Worm (Caenorhabditis elegans) whole organism, young adult: ENCODE measurements around the gene mrps-10.
A peak's percentile ranks its signal among the peaks of the same experiment; 100 is the strongest.

Experiments used
- B0019.2 ChIP-seq: fragments of 200-800 bp; sonication (Bioruptor generic); conservative IDR thresholded peaks from 2 replicates; pipeline ENCODE4 v1.3.6; 2022; ENCODE audit warnings: missing genetic modification reagents, missing genetic modification characterization, missing compliant biosample characterization
- B0035.1 ChIP-seq: sonication (generic microtip); optimal IDR thresholded peaks from 2 replicates; lab custom pipeline; 2016; ENCODE audit warnings: missing genetic modification characterization, mild to moderate bottlenecking, missing compliant biosample characterization, missing genotype, missing genetic modification reagents
- C06A6.2 ChIP-seq: fragments of 200-800 bp; sonication (Bioruptor generic); conservative IDR thresholded peaks from 2 replicates; pipeline ENCODE4 v1.3.6; 2022; ENCODE audit warnings: missing genetic modification characterization, missing compliant biosample characterization
- D2030.7 ChIP-seq: fragments of 200-800 bp; sonication (Bioruptor generic); IDR thresholded peaks from 2 replicates; pipeline ENCODE4 v1.3.6; 2022; ENCODE audit warnings: missing genetic modification reagents, missing genetic modification characterization, missing compliant biosample characterization
- F22D6.2 ChIP-seq: sonication (generic microtip); optimal IDR thresholded peaks from 2 replicates; lab custom pipeline; 2016; ENCODE audit warnings: mild to moderate bottlenecking, missing genetic modification characterization, missing compliant biosample characterization
- F39B2.1 ChIP-seq: fragments of 200-800 bp; sonication (Bioruptor generic); IDR thresholded peaks from 2 replicates; pipeline ENCODE4 v1.3.6; 2022; ENCODE audit warnings: missing genetic modification reagents, missing genetic modification characterization, missing compliant biosample characterization
- F49E8.2 ChIP-seq: sonication (generic microtip); optimal IDR thresholded peaks from 3 replicates; lab custom pipeline; 2017; ENCODE audit warnings: missing genetic modification characterization, mild to moderate bottlenecking, missing compliant biosample characterization, antibody characterized with exemption, moderate library complexity; ENCODE audit not compliant: insufficient read depth
- F57A8.1 ChIP-seq: fragments of 200-800 bp; sonication (Bioruptor generic); optimal IDR thresholded peaks from 2 replicates; lab custom pipeline; 2018; ENCODE audit warnings: mild to moderate bottlenecking, missing genetic modification characterization, moderate library complexity, missing compliant biosample characterization
- T26A5.8 ChIP-seq: sonication (generic microtip); optimal IDR thresholded peaks from 2 replicates; lab custom pipeline; 2016; ENCODE audit warnings: missing genetic modification characterization, missing compliant biosample characterization
- Y53F4B.3 ChIP-seq: fragments of 200-800 bp; sonication (Bioruptor generic); IDR thresholded peaks from 2 replicates; pipeline ENCODE4 v1.3.6; 2022; ENCODE audit warnings: missing genetic modification reagents, missing genetic modification characterization, missing compliant biosample characterization
- Y67H2A.10 ChIP-seq: fragments of 200-800 bp; sonication (Bioruptor generic); conservative IDR thresholded peaks from 2 replicates; pipeline ENCODE4 v1.3.6; 2022; ENCODE audit warnings: missing genetic modification reagents, missing genetic modification characterization, missing compliant biosample characterization
- Y95B8A.8 ChIP-seq: fragments of 200-800 bp; sonication (Bioruptor generic); IDR thresholded peaks from 2 replicates; pipeline ENCODE4 v1.3.6; 2022; ENCODE audit warnings: missing genetic modification reagents, missing genetic modification characterization, missing compliant biosample characterization
- akir-1 ChIP-seq: fragments of 200-800 bp; sonication (Bioruptor generic); optimal IDR thresholded peaks from 2 replicates; lab custom pipeline; 2018; ENCODE audit warnings: mild to moderate bottlenecking, missing genetic modification characterization, moderate library complexity, missing compliant biosample characterization
- atf-7 ChIP-seq: sonication (generic microtip); optimal IDR thresholded peaks from 2 replicates; lab custom pipeline; 2017; ENCODE audit warnings: mild to moderate bottlenecking, missing genetic modification characterization, missing compliant biosample characterization
- attf-3 ChIP-seq: fragments of 200-800 bp; sonication (Bioruptor generic); conservative IDR thresholded peaks from 2 replicates; pipeline ENCODE4 v1.3.6; 2022; ENCODE audit warnings: missing genetic modification reagents, missing genetic modification characterization, missing compliant biosample characterization
- attf-6 ChIP-seq: fragments of 200-800 bp; sonication (Bioruptor generic); IDR thresholded peaks from 2 replicates; pipeline ENCODE4 v1.3.6; 2022; ENCODE audit warnings: missing genetic modification reagents, missing genetic modification characterization, missing compliant biosample characterization
- ccch-3 ChIP-seq: fragments of 200-800 bp; sonication (Bioruptor generic); optimal IDR thresholded peaks from 2 replicates; lab custom pipeline; 2018; ENCODE audit warnings: mild to moderate bottlenecking, missing genetic modification characterization, missing compliant biosample characterization
- ceh-27 ChIP-seq: fragments of 200-800 bp; sonication (Bioruptor generic); optimal IDR thresholded peaks from 2 replicates; lab custom pipeline; 2018; ENCODE audit warnings: mild to moderate bottlenecking, missing genetic modification characterization, moderate library complexity, missing compliant biosample characterization
- ceh-91 ChIP-seq: fragments of 200-800 bp; sonication (Bioruptor generic); IDR thresholded peaks from 2 replicates; pipeline ENCODE4 v1.3.6; 2022; ENCODE audit warnings: missing genetic modification reagents, missing genetic modification characterization, missing compliant biosample characterization
- dox-1 ChIP-seq: fragments of 200-800 bp; sonication (Bioruptor generic); IDR thresholded peaks from 2 replicates; pipeline ENCODE4 v1.3.6; 2022; ENCODE audit warnings: missing genetic modification reagents, missing genetic modification characterization, missing compliant biosample characterization
- dpff-1 ChIP-seq: sonication (generic microtip); optimal IDR thresholded peaks from 2 replicates; lab custom pipeline; 2017; ENCODE audit warnings: mild to moderate bottlenecking, missing genetic modification characterization, missing compliant biosample characterization
- dpl-1 ChIP-seq: fragments of 150-350 bp; optimal IDR thresholded peaks from 2 replicates; lab custom pipeline; 2014; ENCODE audit warnings: missing biosample characterization, missing genetic modification reagents, missing genetic modification characterization
- efl-1 ChIP-seq: fragments of 150-350 bp; optimal IDR thresholded peaks from 2 replicates; lab custom pipeline; 2014; ENCODE audit warnings: missing biosample characterization, missing genetic modification reagents, missing genetic modification characterization
- ekl-4 ChIP-seq: fragments of 200-800 bp; sonication (Bioruptor generic); IDR thresholded peaks from 2 replicates; pipeline ENCODE4 v1.3.6; 2022; ENCODE audit warnings: missing genetic modification reagents, missing genetic modification characterization, missing compliant biosample characterization
- him-1 ChIP-seq: sonication (generic microtip); optimal IDR thresholded peaks from 2 replicates; lab custom pipeline; 2016; ENCODE audit warnings: missing genotype, missing genetic modification reagents, missing genetic modification characterization, missing compliant biosample characterization
- hmg-20 ChIP-seq: fragments of 200-800 bp; sonication (Bioruptor generic); IDR thresholded peaks from 2 replicates; pipeline ENCODE4 v1.3.6; 2022; ENCODE audit warnings: missing genetic modification reagents, missing genetic modification characterization, missing compliant biosample characterization
- hrde-1 ChIP-seq: sonication (generic microtip); optimal IDR thresholded peaks from 2 replicates; lab custom pipeline; 2016; ENCODE audit warnings: missing genetic modification characterization, mild to moderate bottlenecking, missing compliant biosample characterization, moderate library complexity, missing genotype, missing genetic modification reagents, borderline replicate concordance
- hsf-1 ChIP-seq: fragments of 200-800 bp; sonication (Bioruptor generic); IDR thresholded peaks from 2 replicates; pipeline ENCODE4 v1.3.6; 2022; ENCODE audit warnings: missing genetic modification reagents, missing genetic modification characterization, missing compliant biosample characterization
- lin-35 ChIP-seq, 3 experiments: fragments of 150-350 bp in 2 of 3; sonication (generic microtip) in 1 of 3; optimal IDR thresholded peaks; 2 replicates each; lab custom pipeline; 2014 to 2018; ENCODE audit warnings: missing biosample characterization in 3 of 3, missing genetic modification characterization in 3 of 3, missing genetic modification reagents in 3 of 3
- lin-40 ChIP-seq: sonication (generic microtip); optimal IDR thresholded peaks from 2 replicates; lab custom pipeline; 2016; ENCODE audit warnings: missing genetic modification characterization, mild to moderate bottlenecking, missing compliant biosample characterization, missing genotype, missing genetic modification reagents
- lsl-1 ChIP-seq: fragments of 200-800 bp; sonication (Bioruptor generic); optimal IDR thresholded peaks from 2 replicates; lab custom pipeline; 2018; ENCODE audit warnings: mild to moderate bottlenecking, missing genetic modification characterization, moderate library complexity, missing compliant biosample characterization
- lsy-27 ChIP-seq: sonication (generic microtip); optimal IDR thresholded peaks from 2 replicates; lab custom pipeline; 2017; ENCODE audit warnings: missing genetic modification characterization, mild to moderate bottlenecking, missing compliant biosample characterization, antibody characterized with exemption, missing genotype, borderline replicate concordance; ENCODE audit not compliant: insufficient read depth
- mes-4 ChIP-seq: sonication (generic microtip); optimal IDR thresholded peaks from 2 replicates; lab custom pipeline; 2016; ENCODE audit warnings: missing genotype, missing genetic modification characterization, missing compliant biosample characterization
- nfya-2 ChIP-seq: fragments of 200-800 bp; sonication (Bioruptor generic); IDR thresholded peaks from 2 replicates; pipeline ENCODE4 v1.3.6; 2022; ENCODE audit warnings: missing genetic modification reagents, missing genetic modification characterization, missing compliant biosample characterization
- nfyb-1 ChIP-seq: fragments of 200-800 bp; sonication (Bioruptor generic); IDR thresholded peaks from 2 replicates; pipeline ENCODE4 v1.3.6; 2022; ENCODE audit warnings: missing genetic modification reagents, missing genetic modification characterization, missing compliant biosample characterization
- nhr-120 ChIP-seq: fragments of 200-800 bp; sonication (Bioruptor generic); IDR thresholded peaks from 2 replicates; pipeline ENCODE4 v1.3.6; 2022; ENCODE audit warnings: missing genetic modification characterization, missing compliant biosample characterization
- nhr-90 ChIP-seq: sonication (generic microtip); optimal IDR thresholded peaks from 2 replicates; lab custom pipeline; 2016; ENCODE audit warnings: missing genotype, mild to moderate bottlenecking, missing genetic modification characterization, missing compliant biosample characterization
- pbrm-1 ChIP-seq: fragments of 200-800 bp; sonication (Bioruptor generic); IDR thresholded peaks from 2 replicates; pipeline ENCODE4 v1.3.6; 2022; ENCODE audit warnings: missing genetic modification reagents, missing genetic modification characterization, missing compliant biosample characterization
- sdz-38 ChIP-seq: sonication (generic microtip); optimal IDR thresholded peaks from 2 replicates; lab custom pipeline; 2016; ENCODE audit warnings: missing genotype, missing genetic modification characterization, missing compliant biosample characterization
- sea-2 ChIP-seq: fragments of 200-800 bp; sonication (Bioruptor generic); IDR thresholded peaks from 2 replicates; pipeline ENCODE4 v1.3.6; 2022; ENCODE audit warnings: missing genetic modification characterization, missing compliant biosample characterization
- snpc-1.1 ChIP-seq: sonication (generic microtip); optimal IDR thresholded peaks from 2 replicates; lab custom pipeline; 2017; ENCODE audit warnings: missing genetic modification characterization, mild to moderate bottlenecking, missing compliant biosample characterization, antibody characterized with exemption, moderate library complexity, missing genotype, missing genetic modification reagents; ENCODE audit not compliant: insufficient read depth
- snpc-4 ChIP-seq, 5 experiments: fragments of 150-350 bp in 1 of 5; sonication (generic microtip) in 4 of 5; optimal IDR thresholded peaks; 2 replicates each; lab custom pipeline; 2014 to 2018; ENCODE audit warnings: missing genetic modification characterization in 5 of 5, missing biosample characterization in 3 of 5, antibody characterized with exemption in 2 of 5, mild to moderate bottlenecking in 2 of 5, missing compliant biosample characterization in 2 of 5, missing genotype in 2 of 5, moderate library complexity in 2 of 5, missing genetic modification reagents in 1 of 5
- sptf-2 ChIP-seq: fragments of 200-800 bp; sonication (Bioruptor generic); optimal IDR thresholded peaks from 2 replicates; lab custom pipeline; 2018; ENCODE audit warnings: mild to moderate bottlenecking, missing genetic modification characterization, missing compliant biosample characterization
- unc-130 ChIP-seq: sonication (generic microtip); optimal IDR thresholded peaks from 2 replicates; lab custom pipeline; 2016; ENCODE audit warnings: missing genetic modification reagents, missing genetic modification characterization, missing compliant biosample characterization
- ztf-18 ChIP-seq: sonication (generic microtip); optimal IDR thresholded peaks from 2 replicates; lab custom pipeline; 2016; ENCODE audit warnings: missing genotype, mild to moderate bottlenecking, missing genetic modification characterization, missing compliant biosample characterization

The mrps-10 gene

ce11 chrIII:12904987-12905541 lies 21.3 kb upstream of the mrps-10 start, which contains the start of gene cox-5A (continued):
- TF ChIP-seq lsy-27 (tag; lab: Kevin White, UChicago): no peak
- TF ChIP-seq Y95B8A.8: peak; percentile 98
- TF ChIP-seq sea-2: peak; percentile 91
- TF ChIP-seq dpl-1 (GFP tag; lab: Kevin White, UChicago): peak; percentile 99
- TF ChIP-seq ceh-27: peak; percentile 99
- TF ChIP-seq unc-130: peak; percentile 87

- TF ChIP-seq B0019.2 (GFP tag; lab: Robert Waterston, UW): no peak
- TF ChIP-seq pbrm-1 (GFP tag; lab: Robert Waterston, UW): 0 out of 2 replicates have a peak, but pooled peaks have one; percentile 65
- peak; percentile 75 for TF ChIP-seq B0035.1 (tag; lab: Kevin White, UChicago)
- no peak for TF ChIP-seq ztf-18 (tag; lab: Kevin White, UChicago)
- TF ChIP-seq F22D6.2 (tag; lab: Kevin White, UChicago): no peak
- TF ChIP-seq F49E8.2 (tag; lab: Kevin White, UChicago): peak; percentile 83
- TF ChIP-seq lin-35 (GFP tag; optimal IDR thresholded peaks at IDR 0.05; lab: Kevin White, UChicago): peak in 1 of 3 experiments; percentile 17
- peak; percentile 39 for TF ChIP-seq sdz-38 (tag; lab: Kevin White, UChicago)
- no peak for TF ChIP-seq sptf-2 (GFP tag; lab: Kevin White, UChicago)
- TF ChIP-seq attf-6 (GFP tag; lab: Robert Waterston, UW): peak; percentile 56
- no peak for TF ChIP-seq T26A5.8 (tag; lab: Kevin White, UChicago)
- TF ChIP-seq attf-3: no peak
- TF ChIP-seq snpc-4 (GFP tag; optimal IDR thresholded peaks at IDR 0.05; lab: Kevin White, UChicago): no peak
- peak in 2 of 4 experiments; percentile 36 to 42 for TF ChIP-seq snpc-4 (tag; optimal IDR thresholded peaks at IDR 0.05; lab: Kevin White, UChicago)
- peak; percentile 63 for TF ChIP-seq ekl-4 (GFP tag; lab: Robert Waterston, UW)
- TF ChIP-seq Y53F4B.3 (GFP tag; lab: Robert Waterston, UW): no peak
- TF ChIP-seq dox-1: peak; percentile 37; the same call in 1 of the 2 replicates
- TF ChIP-seq nfyb-1 (GFP tag; lab: Robert Waterston, UW): peak; percentile 87
- TF ChIP-seq nhr-90 (tag; lab: Kevin White, UChicago): peak; percentile 55
- no peak for TF ChIP-seq F57A8.1 (GFP tag; lab: Kevin White, UChicago)
- TF ChIP-seq ccch-3: no peak
- peak; percentile 71 for TF ChIP-seq lin-40 (tag; lab: Kevin White, UChicago)
- TF ChIP-seq dpff-1: peak; percentile 46
- TF ChIP-seq akir-1 (GFP tag; lab: Kevin White, UChicago): no peak
- TF ChIP-seq lsl-1 (GFP tag; lab: Kevin White, UChicago): no peak
- TF ChIP-seq atf-7 (tag; lab: Kevin White, UChicago): peak; percentile 73
- no peak for TF ChIP-seq Y67H2A.10 (GFP tag; lab: Robert Waterston, UW)
- 0 out of 2 replicates have a peak, but pooled peaks have one; percentile 9 for TF ChIP-seq ceh-91 (GFP tag; lab: Robert Waterston, UW)
- no peak for TF ChIP-seq lsy-27 (tag; lab: Kevin White, UChicago)
- TF ChIP-seq C06A6.2 (GFP tag; lab: Robert Waterston, UW): no peak
- 0 out of 2 replicates have a peak, but pooled peaks have one; percentile 24 for TF ChIP-seq nfya-2 (GFP tag; lab: Robert Waterston, UW)
- no peak for TF ChIP-seq efl-1 (GFP tag; lab: Kevin White, UChicago)
- TF ChIP-seq F39B2.1 (GFP tag; lab: Robert Waterston, UW): peak; percentile 64; the same call in 1 of the 2 replicates
- TF ChIP-seq hrde-1 (tag; lab: Kevin White, UChicago): peak; percentile 79
- no peak for TF ChIP-seq mes-4 (tag; lab: Kevin White, UChicago)
- TF ChIP-seq him-1 (tag; lab: Kevin White, UChicago): no peak
- TF ChIP-seq hmg-20 (GFP tag; lab: Robert Waterston, UW): no peak
- no peak for TF ChIP-seq D2030.7 (GFP tag; lab: Robert Waterston, UW)
- peak; percentile 47; the same call in 1 of the 2 replicates for TF ChIP-seq hsf-1
- no peak for TF ChIP-seq snpc-1.1 (tag; lab: Kevin White, UChicago)
- TF ChIP-seq nhr-120 (GFP tag; lab: Robert Waterston, UW): no peak
Measured at ce11 chrIII:12906611-12907037, 19.7 kb upstream of the mrps-10 start.
